Fruit fly (Drosophila melanogaster): ENCODE measurements around the gene CG3706.

The CG3706 gene

DNA sequence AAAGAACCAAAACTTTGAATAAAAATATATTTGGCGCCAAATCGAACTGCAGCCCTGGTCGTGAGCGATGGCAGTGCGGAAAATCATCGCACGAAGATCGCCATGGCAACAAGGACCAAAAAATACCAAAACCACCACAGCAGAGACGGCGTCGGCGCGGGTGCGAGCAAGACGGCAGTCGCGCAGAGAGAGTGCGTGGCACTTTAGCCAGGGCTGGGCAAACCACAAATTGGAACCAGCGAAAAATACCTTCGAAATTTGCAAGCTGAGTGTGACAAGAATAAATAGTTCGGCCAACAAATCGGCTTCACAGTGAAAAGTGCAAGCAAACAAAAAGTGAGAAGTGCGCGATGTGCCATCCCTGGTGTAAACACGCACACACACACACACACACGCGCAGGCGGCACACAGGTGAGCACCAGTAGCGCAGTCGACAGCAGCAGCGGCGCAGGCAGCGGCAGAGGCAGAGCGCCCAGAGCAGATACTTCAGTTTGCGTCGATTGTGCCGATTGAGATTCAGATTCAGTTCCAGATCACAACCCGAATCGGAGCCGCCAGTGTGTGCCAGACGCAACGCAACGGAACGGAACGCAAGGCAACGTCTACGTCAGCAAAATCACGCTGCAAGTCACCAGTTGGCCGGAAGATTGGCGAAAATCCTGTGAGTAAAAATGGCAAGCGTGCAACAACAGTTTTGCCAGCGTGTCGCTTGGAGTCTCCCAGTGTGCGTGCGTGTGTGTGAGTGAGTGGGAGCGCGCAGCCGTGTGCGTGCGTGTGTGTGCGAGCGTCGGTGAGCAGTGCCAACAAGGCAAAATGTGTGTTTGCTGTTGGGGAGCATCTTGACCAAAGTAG is 3.0 kb upstream of the CG3706 start, which contains the start of gene TRAM (continued):
- TF ChIP-seq dan (GFP tag; IDR thresholded peaks at IDR 0.05), result peak; percentile 96
- TF ChIP-seq GATAe (GFP tag; conservative IDR thresholded peaks at IDR 0.05), result peak; percentile 93
- TF ChIP-seq Max (GFP tag; optimal IDR thresholded peaks at IDR 0.05), result peak; percentile 93
- peak; percentile 94 for TF ChIP-seq Lim3 (GFP tag; IDR thresholded peaks at IDR 0.05)
- TF ChIP-seq crol (GFP tag; IDR thresholded peaks at IDR 0.05), result peak; percentile 88
- TF ChIP-seq Blimp-1 (GFP tag; optimal IDR thresholded peaks at IDR 0.05), result peak; percentile 95
- peak; percentile 40 for TF ChIP-seq bigmax (GFP tag; optimal IDR thresholded peaks at IDR 0.05)
- TF ChIP-seq usp (GFP tag; optimal IDR thresholded peaks at IDR 0.05), result no peak
- peak; percentile 96 for TF ChIP-seq CG10147 (GFP tag; optimal IDR thresholded peaks at IDR 0.05)
- TF ChIP-seq sd (tag; optimal IDR thresholded peaks at IDR 0.05), result peak; percentile 90
- TF ChIP-seq CG5180 (GFP tag; optimal IDR thresholded peaks at IDR 0.05), result peak; percentile 88
- TF ChIP-seq CG7839 (tag; optimal IDR thresholded peaks at IDR 0.05), result peak; percentile 98
- TF ChIP-seq pan (optimal IDR thresholded peaks at IDR 0.05), result no peak
- TF ChIP-seq pan (GFP tag; optimal IDR thresholded peaks at IDR 0.05 in 1 of 2, IDR thresholded peaks at IDR 0.05 in 1 of 2), result peak in 1 of 2 experiments; percentile 99
- peak; percentile 92 for TF ChIP-seq Neu2 (GFP tag; optimal IDR thresholded peaks at IDR 0.05; ENCODE audit: borderline replicate concordance)
- TF ChIP-seq Opbp (GFP tag; IDR thresholded peaks at IDR 0.05; ENCODE audit: partially characterized antibody), result peak; percentile 84; the same call in 2 of the 3 replicates
- TF ChIP-seq pita (GFP tag; optimal IDR thresholded peaks at IDR 0.05), result no peak
- peak; percentile 97 for TF ChIP-seq Taf1 (GFP tag; IDR thresholded peaks at IDR 0.05)
- peak; percentile 99 for TF ChIP-seq CG4404 (GFP tag; IDR thresholded peaks at IDR 0.05)
- TF ChIP-seq Chrac-16 (GFP tag; optimal IDR thresholded peaks at IDR 0.05), result peak; percentile 99
- peak; percentile 99 for TF ChIP-seq CG43689 (GFP tag; IDR thresholded peaks at IDR 0.05)
- peak; percentile 91 for TF ChIP-seq CG10321 (GFP tag; IDR thresholded peaks at IDR 0.05)
- TF ChIP-seq CG3407 (GFP tag; optimal IDR thresholded peaks at IDR 0.05), result peak; percentile 97
- peak; percentile 98 for TF ChIP-seq klu (GFP tag; IDR thresholded peaks at IDR 0.05)
- TF ChIP-seq Gug (GFP tag; IDR thresholded peaks at IDR 0.05), result peak; percentile 99
- peak; percentile 97 for TF ChIP-seq Dip3 (GFP tag; optimal IDR thresholded peaks at IDR 0.05)
- peak; percentile 97 for TF ChIP-seq CG8388 (GFP tag; optimal IDR thresholded peaks at IDR 0.05)
- peak; percentile 99 for TF ChIP-seq Mrtf (GFP tag; IDR thresholded peaks at IDR 0.05)
- peak; percentile 97 for TF ChIP-seq Abd-B (GFP tag; optimal IDR thresholded peaks at IDR 0.05)
- TF ChIP-seq toy (GFP tag; IDR thresholded peaks at IDR 0.05), result peak; percentile 98
- peak; percentile 96 to 99 for TF ChIP-seq Hr51 (GFP tag; optimal IDR thresholded peaks at IDR 0.05)
- TF ChIP-seq CG8765 (GFP tag; IDR thresholded peaks at IDR 0.05), result peak; percentile 98
- peak; percentile 99 for TF ChIP-seq CG32772 (GFP tag; IDR thresholded peaks at IDR 0.05)
- peak; percentile 99 for TF ChIP-seq Ptx1 (GFP tag; IDR thresholded peaks at IDR 0.05)
- TF ChIP-seq CG1647 (GFP tag; optimal IDR thresholded peaks at IDR 0.05), result peak; percentile 95
- TF ChIP-seq CG3065 (GFP tag; optimal IDR thresholded peaks at IDR 0.05), result peak; percentile 97
- peak; percentile 99 for TF ChIP-seq CG10366 (GFP tag; IDR thresholded peaks at IDR 0.05)
- peak; percentile 99 for TF ChIP-seq H15 (GFP tag; IDR thresholded peaks at IDR 0.05)
- peak; percentile 99 for TF ChIP-seq Dbx (GFP tag; IDR thresholded peaks at IDR 0.05)
- TF ChIP-seq Hmr (GFP tag; optimal IDR thresholded peaks at IDR 0.05), result peak; percentile 99
- peak; percentile 99 for TF ChIP-seq CG11723 (GFP tag; optimal IDR thresholded peaks at IDR 0.05)
- peak; percentile 99 for TF ChIP-seq al (GFP tag; IDR thresholded peaks at IDR 0.05)
- TF ChIP-seq CG10654 (GFP tag; optimal IDR thresholded peaks at IDR 0.05), result peak; percentile 98
- TF ChIP-seq ind (GFP tag; optimal IDR thresholded peaks at IDR 0.05), result peak; percentile 99
- TF ChIP-seq grau (tag; optimal IDR thresholded peaks at IDR 0.05), result peak; percentile 93
- TF ChIP-seq stc (GFP tag; IDR thresholded peaks at IDR 0.05), result peak; percentile 98
- peak; percentile 98 for TF ChIP-seq Six4 (GFP tag; optimal IDR thresholded peaks at IDR 0.05)
- TF ChIP-seq CG13894 (tag; optimal IDR thresholded peaks at IDR 0.05), result peak; percentile 97
- peak; percentile 97 for TF ChIP-seq CG5245 (GFP tag; optimal IDR thresholded peaks at IDR 0.05)
- peak; percentile 98 for TF ChIP-seq tgo (GFP tag; IDR thresholded peaks at IDR 0.05)

Data from whole organism, embryonic.